Fruit fly (Drosophila melanogaster) whole organism, pupa: ENCODE measurements around the gene dally.

Experiments
- CG12605 ChIP-seq: fragments of 200-800 bp; sonication (Bioruptor generic); IDR thresholded peaks from 2 replicates; pipeline ENCODE4 v1.3.6; 2022; ENCODE audit warnings: missing biosample characterization, missing genetic modification characterization
- CG34367 ChIP-seq: fragments of 200-800 bp; sonication (Bioruptor generic); optimal IDR thresholded peaks from 2 replicates; lab custom pipeline; 2018; ENCODE audit warnings: missing biosample characterization, mild to moderate bottlenecking, missing genetic modification characterization
- CG8159 ChIP-seq: fragments of 200-800 bp; sonication (Bioruptor generic); optimal IDR thresholded peaks from 3 replicates; lab custom pipeline; 2018; ENCODE audit warnings: missing biosample characterization, mild to moderate bottlenecking, missing genetic modification characterization, moderate library complexity
- CG9948 ChIP-seq: fragments of 200-800 bp; sonication (Bioruptor generic); optimal IDR thresholded peaks from 2 replicates; lab custom pipeline; 2018; ENCODE audit warnings: missing biosample characterization, mild to moderate bottlenecking, missing genetic modification characterization, moderate library complexity
- EcR ChIP-seq: fragments of 200-800 bp; sonication (Bioruptor generic); optimal IDR thresholded peaks from 3 replicates; lab custom pipeline; 2019; ENCODE audit warnings: missing biosample characterization, missing genetic modification characterization, mild to moderate bottlenecking, moderate library complexity, missing genetic modification reagents
- Ets98B ChIP-seq: fragments of 200-800 bp; sonication (Bioruptor generic); IDR thresholded peaks from 2 replicates; pipeline ENCODE4 v1.3.6; 2022; ENCODE audit warnings: missing biosample characterization, missing genetic modification characterization
- Pif1A ChIP-seq: fragments of 200-800 bp; sonication (Bioruptor generic); optimal IDR thresholded peaks from 3 replicates; lab custom pipeline; 2016; ENCODE audit warnings: missing biosample characterization, missing genetic modification characterization
- fd96Ca ChIP-seq: fragments of 200-800 bp; sonication (Bioruptor generic); IDR thresholded peaks from 3 replicates; pipeline ENCODE4 v1.3.6; 2022; ENCODE audit warnings: missing biosample characterization, missing genetic modification characterization
- gl ChIP-seq: fragments of 200-800 bp; sonication (Bioruptor generic); optimal IDR thresholded peaks from 2 replicates; lab custom pipeline; 2018; ENCODE audit warnings: missing biosample characterization, mild to moderate bottlenecking, missing genetic modification characterization

dm6 chr3L:8821708-8822660 lies 5.3 kb upstream of the dally start:
- peak; percentile 93 for TF ChIP-seq CG9948
- TF ChIP-seq gl = peak; percentile 93
- peak; percentile 86 for TF ChIP-seq Ets98B (GFP tag; lab: Robert Waterston, UW)
- TF ChIP-seq CG34367 (tag; lab: Kevin White, UChicago) = peak; percentile 88
- TF ChIP-seq fd96Ca (GFP tag; lab: Robert Waterston, UW) = peak; percentile 76; the same call in 2 of the 3 replicates
- peak; percentile 83 for TF ChIP-seq CG12605 (GFP tag; lab: Robert Waterston, UW)
- peak; percentile 93 for TF ChIP-seq Pif1A (GFP tag; lab: Kevin White, UChicago)
- TF ChIP-seq CG8159 = peak; percentile 91
- peak; percentile 56 for TF ChIP-seq EcR
